Worm (Caenorhabditis elegans) whole organism, young adult: ENCODE measurements around the gene str-94.

Source experiments
- B0019.2 ChIP-seq: fragments of 200-800 bp; sonication (Bioruptor generic); conservative IDR thresholded peaks from 2 replicates; pipeline ENCODE4 v1.3.6; 2022; ENCODE audit warnings: missing genetic modification reagents, missing genetic modification characterization, missing compliant biosample characterization
- C06A6.2 ChIP-seq: fragments of 200-800 bp; sonication (Bioruptor generic); conservative IDR thresholded peaks from 2 replicates; pipeline ENCODE4 v1.3.6; 2022; ENCODE audit warnings: missing genetic modification characterization, missing compliant biosample characterization
- F22D6.2 ChIP-seq: sonication (generic microtip); optimal IDR thresholded peaks from 2 replicates; lab custom pipeline; 2016; ENCODE audit warnings: mild to moderate bottlenecking, missing genetic modification characterization, missing compliant biosample characterization
- F33H1.4 ChIP-seq: fragments of 200-800 bp; sonication (Bioruptor generic); IDR thresholded peaks from 2 replicates; pipeline ENCODE4 v1.3.6; 2022; ENCODE audit warnings: missing genetic modification reagents, missing genetic modification characterization, missing compliant biosample characterization
- F55B11.4 ChIP-seq: sonication (generic microtip); optimal IDR thresholded peaks from 2 replicates; lab custom pipeline; 2016; ENCODE audit warnings: missing compliant biosample characterization, missing genetic modification characterization, borderline replicate concordance; ENCODE audit not compliant: insufficient read depth
- F57A8.1 ChIP-seq: fragments of 200-800 bp; sonication (Bioruptor generic); optimal IDR thresholded peaks from 2 replicates; lab custom pipeline; 2018; ENCODE audit warnings: mild to moderate bottlenecking, missing genetic modification characterization, moderate library complexity, missing compliant biosample characterization
- T07F8.4 ChIP-seq: sonication (generic microtip); optimal IDR thresholded peaks from 2 replicates; lab custom pipeline; 2016; ENCODE audit warnings: mild to moderate bottlenecking, missing genetic modification characterization, moderate library complexity, missing compliant biosample characterization
- T26A5.8 ChIP-seq: sonication (generic microtip); optimal IDR thresholded peaks from 2 replicates; lab custom pipeline; 2016; ENCODE audit warnings: missing genetic modification characterization, missing compliant biosample characterization
- Y53G8AR.9 ChIP-seq: fragments of 200-800 bp; sonication (Bioruptor generic); conservative IDR thresholded peaks from 2 replicates; pipeline ENCODE4 v1.3.6; 2022; ENCODE audit warnings: missing genetic modification reagents, missing genetic modification characterization, missing compliant biosample characterization
- Y79H2A.3 ChIP-seq: fragments of 200-800 bp; sonication (Bioruptor generic); conservative IDR thresholded peaks from 2 replicates; pipeline ENCODE4 v1.3.6; 2022; ENCODE audit warnings: missing genetic modification reagents, missing genetic modification characterization, missing compliant biosample characterization
- attf-3 ChIP-seq: fragments of 200-800 bp; sonication (Bioruptor generic); conservative IDR thresholded peaks from 2 replicates; pipeline ENCODE4 v1.3.6; 2022; ENCODE audit warnings: missing genetic modification reagents, missing genetic modification characterization, missing compliant biosample characterization
- attf-6 ChIP-seq: fragments of 200-800 bp; sonication (Bioruptor generic); IDR thresholded peaks from 2 replicates; pipeline ENCODE4 v1.3.6; 2022; ENCODE audit warnings: missing genetic modification reagents, missing genetic modification characterization, missing compliant biosample characterization
- bed-2 ChIP-seq: fragments of 200-800 bp; sonication (Bioruptor generic); IDR thresholded peaks from 2 replicates; pipeline ENCODE4 v1.3.6; 2022; ENCODE audit warnings: missing genetic modification reagents, missing genetic modification characterization, missing compliant biosample characterization
- cebp-2 ChIP-seq: fragments of 200-800 bp; sonication (Bioruptor generic); IDR thresholded peaks from 2 replicates; pipeline ENCODE4 v1.3.6; 2022; ENCODE audit warnings: missing genetic modification characterization, missing compliant biosample characterization
- ceh-79 ChIP-seq: sonication (generic microtip); optimal IDR thresholded peaks from 2 replicates; lab custom pipeline; 2017; ENCODE audit warnings: mild to moderate bottlenecking, missing genetic modification characterization, missing compliant biosample characterization
- dox-1 ChIP-seq: fragments of 200-800 bp; sonication (Bioruptor generic); IDR thresholded peaks from 2 replicates; pipeline ENCODE4 v1.3.6; 2022; ENCODE audit warnings: missing genetic modification reagents, missing genetic modification characterization, missing compliant biosample characterization
- egl-18 ChIP-seq: fragments of 200-800 bp; sonication (Bioruptor generic); IDR thresholded peaks from 2 replicates; pipeline ENCODE4 v1.3.6; 2022; ENCODE audit warnings: missing genetic modification reagents, missing genetic modification characterization, missing compliant biosample characterization
- egrh-3 ChIP-seq: fragments of 200-800 bp; sonication (Bioruptor generic); IDR thresholded peaks from 2 replicates; pipeline ENCODE4 v1.3.6; 2022; ENCODE audit warnings: missing genetic modification reagents, missing genetic modification characterization, missing compliant biosample characterization
- gei-17 ChIP-seq: fragments of 200-800 bp; sonication (Bioruptor generic); optimal IDR thresholded peaks from 2 replicates; lab custom pipeline; 2018; ENCODE audit warnings: mild to moderate bottlenecking, missing genetic modification characterization, missing compliant biosample characterization
- him-1 ChIP-seq: sonication (generic microtip); optimal IDR thresholded peaks from 2 replicates; lab custom pipeline; 2016; ENCODE audit warnings: missing genotype, missing genetic modification reagents, missing genetic modification characterization, missing compliant biosample characterization
- hlh-12 ChIP-seq: sonication (generic microtip); optimal IDR thresholded peaks from 2 replicates; lab custom pipeline; 2016; ENCODE audit warnings: missing genetic modification characterization, missing compliant biosample characterization
- hmg-1.2 ChIP-seq: fragments of 200-800 bp; sonication (Bioruptor generic); IDR thresholded peaks from 2 replicates; pipeline ENCODE4 v1.3.6; 2022; ENCODE audit warnings: missing genetic modification reagents, missing genetic modification characterization, missing compliant biosample characterization
- lag-1 ChIP-seq: fragments of 200-800 bp; sonication (Bioruptor generic); IDR thresholded peaks from 2 replicates; pipeline ENCODE4 v1.3.6; 2022; ENCODE audit warnings: missing genetic modification reagents, missing genetic modification characterization, missing compliant biosample characterization
- let-526 ChIP-seq: fragments of 200-800 bp; sonication (Bioruptor generic); IDR thresholded peaks from 2 replicates; pipeline ENCODE4 v1.3.6; 2022; ENCODE audit warnings: missing genetic modification reagents, missing genetic modification characterization, missing compliant biosample characterization
- let-607 ChIP-seq, 2 experiments: fragments of 200-800 bp in 1 of 2; sonication (Bioruptor generic) in 1 of 2; sonication (generic microtip) in 1 of 2; optimal IDR thresholded peaks; 2 replicates each; lab custom pipeline; 2016 to 2018; ENCODE audit warnings: mild to moderate bottlenecking in 2 of 2, missing compliant biosample characterization in 2 of 2, missing genetic modification characterization in 2 of 2, moderate library complexity in 2 of 2, missing genotype in 1 of 2
- lin-26 ChIP-seq: fragments of 200-800 bp; sonication (Bioruptor generic); IDR thresholded peaks from 2 replicates; pipeline ENCODE4 v1.3.6; 2022; ENCODE audit warnings: missing genetic modification reagents, missing genetic modification characterization, missing compliant biosample characterization
- mes-4 ChIP-seq: sonication (generic microtip); optimal IDR thresholded peaks from 2 replicates; lab custom pipeline; 2016; ENCODE audit warnings: missing genotype, missing genetic modification characterization, missing compliant biosample characterization
- nhr-27 ChIP-seq: fragments of 200-800 bp; sonication (Bioruptor generic); optimal IDR thresholded peaks from 2 replicates; lab custom pipeline; 2018; ENCODE audit warnings: mild to moderate bottlenecking, missing genetic modification characterization, moderate library complexity, missing compliant biosample characterization
- nhr-80 ChIP-seq: sonication (generic microtip); optimal IDR thresholded peaks from 2 replicates; lab custom pipeline; 2016; ENCODE audit warnings: missing genetic modification characterization, missing compliant biosample characterization
- pbrm-1 ChIP-seq: fragments of 200-800 bp; sonication (Bioruptor generic); IDR thresholded peaks from 2 replicates; pipeline ENCODE4 v1.3.6; 2022; ENCODE audit warnings: missing genetic modification reagents, missing genetic modification characterization, missing compliant biosample characterization
- pha-4 ChIP-seq: fragments of 150-350 bp; sonication (generic microtip); optimal IDR thresholded peaks from 2 replicates; lab custom pipeline; 2014; ENCODE audit warnings: missing biosample characterization, missing genetic modification reagents, missing genetic modification characterization
- repo-1 ChIP-seq: sonication (generic microtip); optimal IDR thresholded peaks from 2 replicates; lab custom pipeline; 2017; ENCODE audit warnings: mild to moderate bottlenecking, missing genetic modification characterization, missing compliant biosample characterization
- rpc-1 ChIP-seq, 2 experiments: fragments of 150-350 bp in 1 of 2; sonication (generic microtip) in 1 of 2; optimal IDR thresholded peaks; 2 replicates each; lab custom pipeline; 2014 to 2018; ENCODE audit warnings: missing biosample characterization in 1 of 2, missing genetic modification characterization in 1 of 2, missing genetic modification reagents in 1 of 2, missing genotype in 1 of 2
- snpc-1.1 ChIP-seq: sonication (generic microtip); optimal IDR thresholded peaks from 2 replicates; lab custom pipeline; 2017; ENCODE audit warnings: missing genetic modification characterization, mild to moderate bottlenecking, missing compliant biosample characterization, antibody characterized with exemption, moderate library complexity, missing genotype, missing genetic modification reagents; ENCODE audit not compliant: insufficient read depth
- snpc-4 ChIP-seq, 5 experiments: fragments of 150-350 bp in 1 of 5; sonication (generic microtip) in 4 of 5; optimal IDR thresholded peaks; 2 replicates each; lab custom pipeline; 2014 to 2018; ENCODE audit warnings: missing genetic modification characterization in 5 of 5, missing biosample characterization in 3 of 5, antibody characterized with exemption in 2 of 5, mild to moderate bottlenecking in 2 of 5, missing compliant biosample characterization in 2 of 5, missing genotype in 2 of 5, moderate library complexity in 2 of 5, missing genetic modification reagents in 1 of 5
- tbx-9 ChIP-seq: sonication (generic microtip); optimal IDR thresholded peaks from 2 replicates; lab custom pipeline; 2016; ENCODE audit warnings: borderline replicate concordance, missing genetic modification characterization, inconsistent platforms, missing compliant biosample characterization
- unc-130 ChIP-seq: sonication (generic microtip); optimal IDR thresholded peaks from 2 replicates; lab custom pipeline; 2016; ENCODE audit warnings: missing genetic modification reagents, missing genetic modification characterization, missing compliant biosample characterization
- xnd-1 ChIP-seq: sonication (generic microtip); optimal IDR thresholded peaks from 2 replicates; lab custom pipeline; 2016; ENCODE audit warnings: missing genotype, missing genetic modification reagents, missing genetic modification characterization, missing compliant biosample characterization
- ztf-18 ChIP-seq: sonication (generic microtip); optimal IDR thresholded peaks from 2 replicates; lab custom pipeline; 2016; ENCODE audit warnings: missing genotype, mild to moderate bottlenecking, missing genetic modification characterization, missing compliant biosample characterization
- ztf-22 ChIP-seq: fragments of 200-800 bp; sonication (Bioruptor generic); optimal IDR thresholded peaks from 2 replicates; lab custom pipeline; 2018; ENCODE audit warnings: mild to moderate bottlenecking, missing genetic modification characterization, moderate library complexity, missing compliant biosample characterization
- ztf-25 ChIP-seq: fragments of 200-800 bp; sonication (Bioruptor generic); IDR thresholded peaks from 2 replicates; pipeline ENCODE4 v1.3.6; 2022; ENCODE audit warnings: missing genetic modification reagents, missing genetic modification characterization, missing compliant biosample characterization
- ztf-3 ChIP-seq: fragments of 200-800 bp; sonication (Bioruptor generic); optimal IDR thresholded peaks from 2 replicates; lab custom pipeline; 2018; ENCODE audit warnings: mild to moderate bottlenecking, missing genetic modification characterization, missing compliant biosample characterization
- ztf-6 ChIP-seq: fragments of 200-800 bp; sonication (Bioruptor generic); IDR thresholded peaks from 2 replicates; pipeline ENCODE4 v1.3.6; 2022; ENCODE audit warnings: missing genetic modification reagents, missing genetic modification characterization, missing compliant biosample characterization

The str-94 gene

DNA sequence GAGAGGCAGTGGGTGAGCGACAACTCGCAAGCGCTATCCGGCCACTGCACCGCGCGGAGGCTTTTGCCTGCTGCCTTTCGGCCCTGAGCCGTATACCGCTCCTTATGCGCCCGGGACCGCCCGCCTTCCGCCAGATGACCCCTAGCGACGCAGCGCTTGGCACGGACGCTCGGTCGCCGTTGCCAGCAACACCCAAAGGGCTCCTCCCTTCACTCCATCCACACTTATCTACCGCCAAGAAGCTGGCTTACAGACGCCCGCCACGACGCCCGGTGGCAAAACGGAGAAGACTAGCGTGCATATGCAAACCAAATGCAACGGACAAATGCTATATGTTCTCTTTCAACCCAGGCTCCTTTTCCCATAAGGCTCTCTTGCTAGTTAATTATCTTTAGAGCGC is 44.3 kb upstream of the str-94 start (continued):
- TF ChIP-seq lin-26 (0 out of 2 replicates have a peak, but pooled peaks have one; percentile 41), repo-1 (tag; lab: Kevin White, UChicago) (no peak), mes-4 (tag; lab: Kevin White, UChicago) (no peak), lag-1 (GFP tag; lab: Robert Waterston, UW) (no peak), ztf-18 (tag; lab: Kevin White, UChicago) (no peak), attf-6 (GFP tag; lab: Robert Waterston, UW) (no peak), pbrm-1 (no peak), ztf-25 (GFP tag; lab: Robert Waterston, UW) (no peak), nhr-80 (tag; lab: Kevin White, UChicago) (no peak), F57A8.1 (GFP tag; lab: Kevin White, UChicago) (no peak), attf-3 (GFP tag; lab: Robert Waterston, UW) (0 out of 2 replicates have a peak, but pooled peaks have one; percentile 14), tbx-9 (tag; lab: Kevin White, UChicago) (no peak), ztf-3 (GFP tag; lab: Kevin White, UChicago) (no peak), snpc-4 (GFP tag; optimal IDR thresholded peaks at IDR 0.05; lab: Kevin White, UChicago) (no peak), snpc-4 (tag; optimal IDR thresholded peaks at IDR 0.05; lab: Kevin White, UChicago) (no peak), cebp-2 (GFP tag; lab: Robert Waterston, UW) (0 out of 2 replicates have a peak, but pooled peaks have one; percentile 64), F33H1.4 (GFP tag; lab: Robert Waterston, UW) (no peak), F55B11.4 (tag; lab: Kevin White, UChicago) (no peak), egrh-3 (GFP tag; lab: Robert Waterston, UW) (peak; percentile 93), hmg-1.2 (GFP tag; lab: Robert Waterston, UW) (no peak), dox-1 (GFP tag; lab: Robert Waterston, UW) (no peak), xnd-1 (tag; lab: Kevin White, UChicago) (no peak), ztf-6 (GFP tag; lab: Robert Waterston, UW) (no peak), egl-18 (GFP tag; lab: Robert Waterston, UW) (no peak), ztf-22 (GFP tag; lab: Kevin White, UChicago) (no peak), rpc-1 (optimal IDR thresholded peaks at IDR 0.05; lab: Kevin White, UChicago) (no peak), rpc-1 (tag; optimal IDR thresholded peaks at IDR 0.05; lab: Kevin White, UChicago) (peak; percentile 16), pha-4 (tag; lab: Kevin White, UChicago) (no peak), snpc-1.1 (tag; lab: Kevin White, UChicago) (no peak), let-526 (no peak), C06A6.2 (GFP tag; lab: Robert Waterston, UW) (no peak), let-607 (tag; optimal IDR thresholded peaks at IDR 0.05; lab: Kevin White, UChicago) (no peak), unc-130 (GFP tag; lab: Kevin White, UChicago) (no peak), ceh-79 (tag; lab: Kevin White, UChicago) (no peak), Y79H2A.3 (GFP tag; lab: Robert Waterston, UW) (no peak), bed-2 (GFP tag; lab: Robert Waterston, UW) (0 out of 2 replicates have a peak, but pooled peaks have one; percentile 47), T26A5.8 (tag; lab: Kevin White, UChicago) (no peak), him-1 (tag; lab: Kevin White, UChicago) (no peak), hlh-12 (tag; lab: Kevin White, UChicago) (no peak), nhr-27 (no peak), Y53G8AR.9 (GFP tag; lab: Robert Waterston, UW) (no peak), B0019.2 (GFP tag; lab: Robert Waterston, UW) (no peak), F22D6.2 (tag; lab: Kevin White, UChicago) (no peak), T07F8.4 (tag; lab: Kevin White, UChicago) (no peak), gei-17 (GFP tag; lab: Kevin White, UChicago) (no peak)
